Worm (Caenorhabditis elegans): ENCODE measurements around the gene hlh-3.

hlh-3 gene

ce11 chrII:9054604-9055003 is 31.8 kb upstream of the hlh-3 start, which contains the start of gene chmp-7 (continued):
- no peak for TF ChIP-seq blmp-1 (tag; optimal IDR thresholded peaks at IDR 0.05)
- no peak for TF ChIP-seq ztf-11 (tag; optimal IDR thresholded peaks at IDR 0.05)
- no peak for TF ChIP-seq mab-5 (tag; optimal IDR thresholded peaks at IDR 0.05)
- peak; percentile 53 for TF ChIP-seq M03D4.4 (tag; optimal IDR thresholded peaks at IDR 0.05)
- no peak for TF ChIP-seq flh-1 (GFP tag; optimal IDR thresholded peaks at IDR 0.05)
- peak; percentile 85 for TF ChIP-seq lin-13 (tag; optimal IDR thresholded peaks at IDR 0.05)
- TF ChIP-seq ceh-39 (tag; optimal IDR thresholded peaks at IDR 0.05): peak; percentile 67

- no peak for TF ChIP-seq M03D4.4 (tag; optimal IDR thresholded peaks at IDR 0.05)
- TF ChIP-seq ham-2 (GFP tag; optimal IDR thresholded peaks at IDR 0.05): no peak
- no peak for TF ChIP-seq sptf-1 (tag; optimal IDR thresholded peaks at IDR 0.05)
- no peak for TF ChIP-seq bed-3 (GFP tag; optimal IDR thresholded peaks at IDR 0.05)
- TF ChIP-seq unc-62 (GFP tag; optimal IDR thresholded peaks at IDR 0.05): no peak
- TF ChIP-seq ceh-39 (tag; optimal IDR thresholded peaks at IDR 0.05): no peak
- no peak for TF ChIP-seq elt-3 (tag; optimal IDR thresholded peaks at IDR 0.05)
- TF ChIP-seq unc-120 (tag; optimal IDR thresholded peaks at IDR 0.05; ENCODE audit: poor library complexity, severe bottlenecking): no peak
- no peak for TF ChIP-seq lin-32 (GFP tag; optimal IDR thresholded peaks at IDR 0.05)
- no peak for TF ChIP-seq elt-1 (tag; optimal IDR thresholded peaks at IDR 0.05; ENCODE audit: borderline replicate concordance, insufficient read depth)
- no peak for TF ChIP-seq nhr-28 (tag; optimal IDR thresholded peaks at IDR 0.05)
- no peak for TF ChIP-seq mab-5 (tag; optimal IDR thresholded peaks at IDR 0.05)
- no peak for TF ChIP-seq nhr-2 (tag; optimal IDR thresholded peaks at IDR 0.05)
- no peak for TF ChIP-seq nhr-12 (tag; optimal IDR thresholded peaks at IDR 0.05)
- no peak for TF ChIP-seq ceh-83 (GFP tag; optimal IDR thresholded peaks at IDR 0.05)
- no peak for TF ChIP-seq pha-4 (tag; optimal IDR thresholded peaks at IDR 0.05)
- TF ChIP-seq sem-2 (GFP tag; optimal IDR thresholded peaks at IDR 0.05): no peak
Measured at ce11 chrII:9056215-9056819, 30.1 kb upstream of the hlh-3 start.

- TF ChIP-seq pha-4 (tag; optimal IDR thresholded peaks at IDR 0.05) (peak; percentile 68), nhr-237 (tag; optimal IDR thresholded peaks at IDR 0.05) (peak; percentile 85), ces-1 (GFP tag; optimal IDR thresholded peaks at IDR 0.05) (peak; percentile 61), unc-120 (tag; optimal IDR thresholded peaks at IDR 0.05; ENCODE audit: poor library complexity, severe bottlenecking) (peak; percentile 79), ceh-39 (tag; optimal IDR thresholded peaks at IDR 0.05) (peak; percentile 76), lsy-2 (tag; optimal IDR thresholded peaks at IDR 0.05) (peak; percentile 74), ceh-43 (GFP tag; optimal IDR thresholded peaks at IDR 0.05) (peak; percentile 45), nhr-76 (tag; optimal IDR thresholded peaks at IDR 0.05) (no peak), zip-8 (tag; optimal IDR thresholded peaks at IDR 0.05) (no peak), bed-3 (GFP tag; optimal IDR thresholded peaks at IDR 0.05) (no peak), flh-1 (GFP tag; optimal IDR thresholded peaks at IDR 0.05) (no peak), hlh-1 (tag; optimal IDR thresholded peaks at IDR 0.05) (peak; percentile 52), elt-3 (tag; optimal IDR thresholded peaks at IDR 0.05) (no peak), lin-13 (tag; optimal IDR thresholded peaks at IDR 0.05) (peak; percentile 70), blmp-1 (tag; optimal IDR thresholded peaks at IDR 0.05) (no peak), mep-1 (tag; optimal IDR thresholded peaks at IDR 0.05) (peak; percentile 95), unc-62 (GFP tag; optimal IDR thresholded peaks at IDR 0.05) (peak; percentile 35), sptf-1 (tag; optimal IDR thresholded peaks at IDR 0.05) (peak; percentile 20)
Measured at ce11 chrII:9057035-9057668, 29.3 kb upstream of the hlh-3 start, which contains the start of gene rpl-32. Gene rpl-32, minus strand, starts transcription at chrII:9057085.

- TF ChIP-seq pha-4 (tag; optimal IDR thresholded peaks at IDR 0.05) (no peak), lin-32 (GFP tag; optimal IDR thresholded peaks at IDR 0.05) (peak; percentile 66), cnd-1 (tag; optimal IDR thresholded peaks at IDR 0.05) (peak; percentile 76)
Measured at ce11 chrII:9059010-9059409, 27.4 kb upstream of the hlh-3 start.

- TF ChIP-seq sem-2 (GFP tag; optimal IDR thresholded peaks at IDR 0.05): peak; percentile 37
- peak; percentile 72 for TF ChIP-seq ceh-43 (GFP tag; optimal IDR thresholded peaks at IDR 0.05)
- TF ChIP-seq lin-32 (GFP tag; optimal IDR thresholded peaks at IDR 0.05): peak; percentile 1
- TF ChIP-seq unc-62 (GFP tag; optimal IDR thresholded peaks at IDR 0.05): peak; percentile 77
- TF ChIP-seq nhr-28 (tag; optimal IDR thresholded peaks at IDR 0.05): no peak
- peak; percentile 92 for TF ChIP-seq mep-1 (tag; optimal IDR thresholded peaks at IDR 0.05)
- TF ChIP-seq ces-1 (GFP tag; optimal IDR thresholded peaks at IDR 0.05): peak; percentile 56
- no peak for TF ChIP-seq flh-1 (GFP tag; optimal IDR thresholded peaks at IDR 0.05)
- TF ChIP-seq ceh-39 (tag; optimal IDR thresholded peaks at IDR 0.05): no peak
- TF ChIP-seq nhr-12 (tag; optimal IDR thresholded peaks at IDR 0.05): peak; percentile 60
- peak; percentile 76 for TF ChIP-seq unc-39 (tag; optimal IDR thresholded peaks at IDR 0.05)
- peak; percentile 72 for TF ChIP-seq ceh-83 (GFP tag; optimal IDR thresholded peaks at IDR 0.05)
- peak; percentile 98 for TF ChIP-seq ham-2 (GFP tag; optimal IDR thresholded peaks at IDR 0.05)
- TF ChIP-seq tbx-8 (GFP tag; optimal IDR thresholded peaks at IDR 0.05): peak; percentile 48
- no peak for TF ChIP-seq mab-5 (tag; optimal IDR thresholded peaks at IDR 0.05)
- peak; percentile 93 for TF ChIP-seq unc-120 (tag; optimal IDR thresholded peaks at IDR 0.05; ENCODE audit: poor library complexity, severe bottlenecking)
- TF ChIP-seq drap-1 (GFP tag; optimal IDR thresholded peaks at IDR 0.05): peak; percentile 89
- peak; percentile 72 for TF ChIP-seq lsy-2 (tag; optimal IDR thresholded peaks at IDR 0.05)
- peak; percentile 45 for TF ChIP-seq elt-3 (tag; optimal IDR thresholded peaks at IDR 0.05)
- TF ChIP-seq snpc-4 (tag; optimal IDR thresholded peaks at IDR 0.05): no peak
- peak; percentile 71 for TF ChIP-seq nhr-237 (tag; optimal IDR thresholded peaks at IDR 0.05)
- no peak for TF ChIP-seq nhr-76 (tag; optimal IDR thresholded peaks at IDR 0.05)
- TF ChIP-seq cnd-1 (tag; optimal IDR thresholded peaks at IDR 0.05): peak; percentile 86
- TF ChIP-seq hlh-1 (tag; optimal IDR thresholded peaks at IDR 0.05): peak; percentile 97
- TF ChIP-seq nhr-2 (tag; optimal IDR thresholded peaks at IDR 0.05): peak; percentile 67
- TF ChIP-seq sptf-1 (tag; optimal IDR thresholded peaks at IDR 0.05): peak; percentile 88
- peak; percentile 83 for TF ChIP-seq M03D4.4 (tag; optimal IDR thresholded peaks at IDR 0.05)
- TF ChIP-seq lin-13 (tag; optimal IDR thresholded peaks at IDR 0.05): peak; percentile 85
- TF ChIP-seq bed-3 (GFP tag; optimal IDR thresholded peaks at IDR 0.05): no peak
- peak; percentile 93 for TF ChIP-seq pha-4 (tag; optimal IDR thresholded peaks at IDR 0.05)
- TF ChIP-seq zip-8 (tag; optimal IDR thresholded peaks at IDR 0.05): no peak
Measured at ce11 chrII:9060332-9060840, 26.0 kb upstream of the hlh-3 start.
